Fruit fly (Drosophila melanogaster) whole organism, embryonic: ENCODE results near the gene Nrx-IV.

Experiments used
- Aef1 ChIP-seq: fragments of 200-800 bp; sonication (Bioruptor generic); IDR thresholded peaks from 3 replicates; pipeline ENCODE4 v1.3.6; 2022; ENCODE audit warnings: missing biosample characterization, missing genetic modification characterization
- BtbVII ChIP-seq: fragments of 200-800 bp; sonication (Bioruptor generic); optimal IDR thresholded peaks from 3 replicates; lab custom pipeline; 2017; ENCODE audit warnings: missing biosample characterization, mild to moderate bottlenecking, missing genetic modification characterization
- CG10267 ChIP-seq: fragments of 200-800 bp; sonication (Bioruptor generic); optimal IDR thresholded peaks from 2 replicates; lab custom pipeline; 2018; ENCODE audit warnings: missing biosample characterization, mild to moderate bottlenecking, missing genetic modification characterization, moderate library complexity
- CG11456 ChIP-seq: fragments of 200-800 bp; sonication (Bioruptor generic); IDR thresholded peaks from 3 replicates; pipeline ENCODE4 v1.3.6; 2022; ENCODE audit warnings: missing biosample characterization, missing genetic modification characterization
- CG1233 ChIP-seq: fragments of 200-800 bp; sonication (Bioruptor generic); optimal IDR thresholded peaks from 4 replicates; lab custom pipeline; 2018; ENCODE audit warnings: missing biosample characterization, mild to moderate bottlenecking, missing genetic modification characterization
- CG14441 ChIP-seq: fragments of 200-800 bp; sonication (Bioruptor generic); IDR thresholded peaks from 2 replicates; pipeline ENCODE4 v1.3.6; 2022; ENCODE audit warnings: missing biosample characterization, missing genetic modification characterization
- CG15479 ChIP-seq: fragments of 200-800 bp; sonication (Bioruptor generic); optimal IDR thresholded peaks from 3 replicates; lab custom pipeline; 2019; ENCODE audit warnings: missing biosample characterization, mild to moderate bottlenecking, missing genetic modification characterization, moderate library complexity
- CG17612 ChIP-seq: fragments of 200-800 bp; sonication (Bioruptor generic); IDR thresholded peaks from 2 replicates; pipeline ENCODE4 v1.3.6; 2022; ENCODE audit warnings: missing biosample characterization, missing genetic modification characterization
- CG3065 ChIP-seq: fragments of 200-800 bp; sonication (Bioruptor generic); optimal IDR thresholded peaks from 2 replicates; lab custom pipeline; 2016; ENCODE audit warnings: missing biosample characterization, missing genetic modification characterization
- CG31388 ChIP-seq: fragments of 200-800 bp; sonication (Bioruptor generic); optimal IDR thresholded peaks from 2 replicates; lab custom pipeline; 2016; ENCODE audit warnings: missing biosample characterization, missing genetic modification characterization
- CG4360 ChIP-seq: fragments of 200-800 bp; sonication (Bioruptor generic); IDR thresholded peaks from 2 replicates; pipeline ENCODE4 v1.3.6; 2022; ENCODE audit warnings: missing biosample characterization, missing genetic modification characterization
- CG5953 ChIP-seq: fragments of 200-800 bp; sonication (Bioruptor generic); IDR thresholded peaks from 2 replicates; pipeline ENCODE4 v1.3.6; 2022; ENCODE audit warnings: missing biosample characterization, missing genetic modification characterization
- CG6254 ChIP-seq: fragments of 200-800 bp; sonication (Bioruptor generic); optimal IDR thresholded peaks from 3 replicates; lab custom pipeline; 2017; ENCODE audit warnings: mild to moderate bottlenecking, missing biosample characterization, missing genetic modification reagents, missing genetic modification characterization
- CG6854 ChIP-seq: fragments of 200-800 bp; sonication (Bioruptor generic); optimal IDR thresholded peaks from 3 replicates; lab custom pipeline; 2017; ENCODE audit warnings: missing biosample characterization, mild to moderate bottlenecking, missing genetic modification characterization
- CG7745 ChIP-seq: fragments of 200-800 bp; sonication (Bioruptor generic); optimal IDR thresholded peaks from 2 replicates; lab custom pipeline; 2018; ENCODE audit warnings: missing biosample characterization, mild to moderate bottlenecking, missing genetic modification characterization, moderate library complexity
- CG7928 ChIP-seq: fragments of 200-800 bp; sonication (Bioruptor generic); optimal IDR thresholded peaks from 2 replicates; lab custom pipeline; 2017; ENCODE audit warnings: missing biosample characterization, mild to moderate bottlenecking, missing genetic modification characterization
- CG8388 ChIP-seq: fragments of 200-800 bp; sonication (Bioruptor generic); optimal IDR thresholded peaks from 2 replicates; lab custom pipeline; 2019; ENCODE audit warnings: missing biosample characterization, mild to moderate bottlenecking, missing genetic modification characterization, moderate library complexity
- CG9215 ChIP-seq: fragments of 200-800 bp; sonication (Bioruptor generic); IDR thresholded peaks from 2 replicates; pipeline ENCODE4 v1.3.6; 2022; ENCODE audit warnings: missing biosample characterization, missing genetic modification characterization
- D19B ChIP-seq: fragments of 200-800 bp; sonication (Bioruptor generic); optimal IDR thresholded peaks from 2 replicates; lab custom pipeline; 2017; ENCODE audit warnings: missing biosample characterization, mild to moderate bottlenecking, missing genetic modification characterization
- Dip3 ChIP-seq: fragments of 200-800 bp; sonication (Bioruptor generic); optimal IDR thresholded peaks from 3 replicates; lab custom pipeline; 2016; ENCODE audit warnings: missing biosample characterization, missing genetic modification characterization
- E2f2 ChIP-seq: fragments of 200-800 bp; sonication (Bioruptor generic); IDR thresholded peaks from 2 replicates; pipeline ENCODE4 v1.3.6; 2022; ENCODE audit warnings: missing biosample characterization, missing genetic modification characterization
- Fer1 ChIP-seq: fragments of 200-800 bp; sonication (Bioruptor generic); optimal IDR thresholded peaks from 2 replicates; lab custom pipeline; 2017; ENCODE audit warnings: missing biosample characterization, mild to moderate bottlenecking, missing genetic modification characterization
- H2.0 ChIP-seq: fragments of 200-800 bp; sonication (Bioruptor generic); IDR thresholded peaks from 2 replicates; pipeline ENCODE4 v1.3.6; 2022; ENCODE audit warnings: missing biosample characterization, missing genetic modification characterization
- HLH4C ChIP-seq: fragments of 200-800 bp; sonication (Bioruptor generic); IDR thresholded peaks from 3 replicates; pipeline ENCODE4 v1.3.6; 2022; ENCODE audit warnings: missing biosample characterization, missing genetic modification characterization; ENCODE audit not compliant: partially characterized antibody
- Lim3 ChIP-seq: fragments of 200-800 bp; sonication (Bioruptor generic); IDR thresholded peaks from 2 replicates; pipeline ENCODE4 v1.3.6; 2022; ENCODE audit warnings: missing biosample characterization, missing genetic modification characterization
- Scr ChIP-seq: fragments of 200-800 bp; sonication (Bioruptor generic); IDR thresholded peaks from 2 replicates; pipeline ENCODE4 v1.3.6; 2022; ENCODE audit warnings: missing biosample characterization, missing genetic modification characterization; ENCODE audit not compliant: partially characterized antibody
- Six4 ChIP-seq: fragments of 200-800 bp; sonication (Bioruptor generic); optimal IDR thresholded peaks from 2 replicates; lab custom pipeline; 2016; ENCODE audit warnings: missing biosample characterization, missing genetic modification characterization
- Spps ChIP-seq: fragments of 200-800 bp; sonication (Bioruptor generic); optimal IDR thresholded peaks from 2 replicates; lab custom pipeline; 2018; ENCODE audit warnings: missing biosample characterization, mild to moderate bottlenecking, missing genetic modification characterization
- Tbp ChIP-seq: fragments of >200 bp; optimal IDR thresholded peaks from 2 replicates; lab custom pipeline; 2018; ENCODE audit warnings: missing biosample characterization, missing genetic modification characterization
- br ChIP-seq: fragments of >200 bp; optimal IDR thresholded peaks from 2 replicates; lab custom pipeline; 2017
- bsh ChIP-seq, 2 experiments: fragments of 200-800 bp; sonication (Bioruptor generic); optimal IDR thresholded peaks; 2 replicates each; lab custom pipeline; 2017 to 2018; ENCODE audit warnings: mild to moderate bottlenecking in 2 of 2, missing biosample characterization in 2 of 2, missing genetic modification characterization in 2 of 2, moderate library complexity in 1 of 2
- chinmo ChIP-seq: fragments of 200-800 bp; sonication (Bioruptor generic); IDR thresholded peaks from 4 replicates; pipeline ENCODE4 v1.3.6; 2022; ENCODE audit warnings: missing biosample characterization, missing genetic modification characterization; ENCODE audit not compliant: partially characterized antibody
- chn ChIP-seq: fragments of 200-800 bp; sonication (Bioruptor generic); optimal IDR thresholded peaks from 2 replicates; lab custom pipeline; 2016; ENCODE audit warnings: missing biosample characterization, missing genetic modification characterization
- eve ChIP-seq, 2 experiments: fragments of >200 bp; optimal IDR thresholded peaks; 2 replicates each; lab custom pipeline; 2017; ENCODE audit warnings: missing biosample characterization in 2 of 2, missing genetic modification characterization in 2 of 2
- exex ChIP-seq: fragments of 200-800 bp; sonication (Bioruptor generic); optimal IDR thresholded peaks from 4 replicates; lab custom pipeline; 2018; ENCODE audit warnings: missing biosample characterization, mild to moderate bottlenecking, missing genetic modification characterization, moderate library complexity
- eyg ChIP-seq: fragments of 200-800 bp; sonication (Bioruptor generic); optimal IDR thresholded peaks from 3 replicates; lab custom pipeline; 2016; ENCODE audit warnings: missing biosample characterization, missing genetic modification characterization
- fd64A ChIP-seq: fragments of 200-800 bp; sonication (Bioruptor generic); optimal IDR thresholded peaks from 3 replicates; lab custom pipeline; 2018; ENCODE audit warnings: missing biosample characterization, mild to moderate bottlenecking, missing genetic modification characterization
- ftz-f1 ChIP-seq: fragments of 200-800 bp; sonication (Bioruptor generic); optimal IDR thresholded peaks from 2 replicates; lab custom pipeline; 2016; ENCODE audit warnings: missing biosample characterization, missing genetic modification characterization
- gsb-n ChIP-seq: fragments of 200-800 bp; sonication (Bioruptor generic); optimal IDR thresholded peaks from 3 replicates; lab custom pipeline; 2018; ENCODE audit warnings: missing biosample characterization, mild to moderate bottlenecking, missing genetic modification characterization
- insv ChIP-seq, 2 experiments: fragments of 200-800 bp; sonication (Bioruptor generic); optimal IDR thresholded peaks; 3 replicates each; lab custom pipeline; 2016 to 2018; ENCODE audit warnings: missing biosample characterization in 2 of 2, missing genetic modification characterization in 2 of 2
- luna ChIP-seq: fragments of 200-800 bp; sonication (Bioruptor generic); optimal IDR thresholded peaks from 2 replicates; lab custom pipeline; 2016; ENCODE audit warnings: missing biosample characterization, missing genetic modification characterization
- maf-S ChIP-seq: fragments of 200-800 bp; sonication (Bioruptor generic); optimal IDR thresholded peaks from 2 replicates; lab custom pipeline; 2016; ENCODE audit warnings: missing biosample characterization, missing genetic modification characterization
- mam ChIP-seq: fragments of 200-800 bp; sonication (Bioruptor generic); optimal IDR thresholded peaks from 3 replicates; lab custom pipeline; 2016; ENCODE audit warnings: missing biosample characterization, missing genetic modification characterization
- nerfin-1 ChIP-seq: fragments of 200-800 bp; sonication (Bioruptor generic); optimal IDR thresholded peaks from 3 replicates; lab custom pipeline; 2019; ENCODE audit warnings: missing biosample characterization, mild to moderate bottlenecking, missing genetic modification characterization, moderate library complexity
- nmo ChIP-seq: fragments of 200-800 bp; sonication (Bioruptor generic); optimal IDR thresholded peaks from 2 replicates; lab custom pipeline; 2018; ENCODE audit warnings: missing biosample characterization, mild to moderate bottlenecking, missing genetic modification characterization, moderate library complexity
- sd ChIP-seq: fragments of 200-800 bp; sonication (Bioruptor generic); optimal IDR thresholded peaks from 3 replicates; lab custom pipeline; 2018; ENCODE audit warnings: missing biosample characterization, mild to moderate bottlenecking, missing genetic modification characterization, moderate library complexity
- sens ChIP-seq: fragments of 200-800 bp; sonication (Bioruptor generic); peaks from one replicate; lab custom pipeline; 2016; ENCODE audit warnings: missing biosample characterization, missing genetic modification characterization
- sima ChIP-seq: fragments of 200-800 bp; sonication (Bioruptor generic); optimal IDR thresholded peaks from 2 replicates; lab custom pipeline; 2016; ENCODE audit warnings: missing biosample characterization, missing genetic modification characterization
- sob ChIP-seq: fragments of 200-800 bp; sonication (Bioruptor generic); IDR thresholded peaks from 2 replicates; pipeline ENCODE4 v1.3.6; 2022; ENCODE audit warnings: missing biosample characterization, missing genetic modification characterization
- vvl ChIP-seq: fragments of 200-800 bp; sonication (Bioruptor generic); IDR thresholded peaks from 2 replicates; pipeline ENCODE4 v1.3.6; 2022; ENCODE audit warnings: missing biosample characterization, missing genetic modification characterization
- zf30C ChIP-seq: fragments of 200-800 bp; sonication (Bioruptor generic); optimal IDR thresholded peaks from 3 replicates; lab custom pipeline; 2018; ENCODE audit warnings: missing biosample characterization, mild to moderate bottlenecking, missing genetic modification characterization
- zfh1 ChIP-seq: fragments of 200-800 bp; sonication (Bioruptor generic); IDR thresholded peaks from 3 replicates; pipeline ENCODE4 v1.3.6; 2022; ENCODE audit warnings: missing biosample characterization, missing genetic modification characterization

Nrx-IV gene

dm6 chr3L:12124975-12125374 lies 21.3 kb upstream of the Nrx-IV start, which contains the start of gene yps (continued):
- TF ChIP-seq CG10267 (tag; lab: Kevin White, UChicago) (peak; percentile 92), sens (GFP tag; lab: Kevin White, UChicago) (peak; percentile 98), CG6854 (GFP tag; lab: Kevin White, UChicago) (peak; percentile 93), chn (GFP tag; lab: Kevin White, UChicago) (peak; percentile 83), CG7928 (GFP tag; lab: Kevin White, UChicago) (peak; percentile 78), maf-S (GFP tag; lab: Kevin White, UChicago) (peak; percentile 93), mam (peak; percentile 77), CG4360 (peak; percentile 71), CG15479 (GFP tag; lab: Kevin White, UChicago) (peak; percentile 1), Six4 (peak; percentile 90), zfh1 (GFP tag; lab: Robert Waterston, UW) (peak; percentile 97), HLH4C (GFP tag; lab: Robert Waterston, UW) (peak; percentile 76), insv (GFP tag; optimal IDR thresholded peaks at IDR 0.05; lab: Kevin White, UChicago) (peak in 1 of 2 experiments; percentile 85), H2.0 (peak; percentile 84), chinmo (GFP tag; lab: Robert Waterston, UW) (no peak), BtbVII (GFP tag; lab: Kevin White, UChicago) (peak; percentile 96), gsb-n (tag; lab: Kevin White, UChicago) (peak; percentile 91), sd (peak; percentile 77), zf30C (GFP tag; lab: Kevin White, UChicago) (peak; percentile 71), CG9215 (peak; percentile 32; the same call in 1 of the 2 replicates), Scr (peak; percentile 79), br (lab: Kevin White, UChicago) (no peak), sima (GFP tag; lab: Kevin White, UChicago) (peak; percentile 44), CG3065 (GFP tag; lab: Kevin White, UChicago) (peak; percentile 85), Lim3 (GFP tag; lab: Robert Waterston, UW) (no peak), exex (tag; lab: Kevin White, UChicago) (peak; percentile 73), CG1233 (peak; percentile 98), CG31388 (GFP tag; lab: Kevin White, UChicago) (peak; percentile 23), CG8388 (peak; percentile 90), Fer1 (GFP tag; lab: Kevin White, UChicago) (peak; percentile 98), D19B (GFP tag; lab: Kevin White, UChicago) (peak; percentile 81), Aef1 (GFP tag; lab: Robert Waterston, UW) (peak; percentile 65), Tbp (GFP tag; lab: Kevin White, UChicago) (no peak), sob (GFP tag; lab: Robert Waterston, UW) (peak; percentile 95), luna (peak; percentile 88), ftz-f1 (GFP tag; lab: Kevin White, UChicago) (peak; percentile 80), bsh (GFP tag; optimal IDR thresholded peaks at IDR 0.05; lab: Kevin White, UChicago) (peak; percentile 58 to 88), fd64A (GFP tag; lab: Kevin White, UChicago) (peak; percentile 97), CG14441 (GFP tag; lab: Robert Waterston, UW) (peak; percentile 84), CG6254 (GFP tag; lab: Kevin White, UChicago) (peak; percentile 90), Spps (peak; percentile 80), CG7745 (tag; lab: Kevin White, UChicago) (peak; percentile 87), CG17612 (GFP tag; lab: Robert Waterston, UW) (peak; percentile 79), Dip3 (GFP tag; lab: Kevin White, UChicago) (peak; percentile 84), eyg (GFP tag; lab: Kevin White, UChicago) (peak; percentile 96), nerfin-1 (peak; percentile 89), CG5953 (GFP tag; lab: Robert Waterston, UW) (peak; percentile 88), nmo (peak; percentile 81), eve (GFP tag; optimal IDR thresholded peaks at IDR 0.05; lab: Kevin White, UChicago) (no peak), CG11456 (GFP tag; lab: Robert Waterston, UW) (peak; percentile 97), vvl (GFP tag; lab: Robert Waterston, UW) (peak; percentile 97), E2f2 (GFP tag; lab: Robert Waterston, UW) (peak; percentile 78)
